Worm (Caenorhabditis elegans) whole organism, L4/young adult: Measurements from ENCODE around the gene F53A2.11.

Source experiments
- W03F9.2 ChIP-seq: fragments of 150-350 bp; optimal IDR thresholded peaks from 2 replicates; lab custom pipeline; 2014; ENCODE audit warnings: missing biosample characterization, missing genetic modification characterization
- him-1 ChIP-seq: sonication (generic microtip); optimal IDR thresholded peaks from 2 replicates; lab custom pipeline; 2016; ENCODE audit warnings: missing genotype, missing genetic modification reagents, missing genetic modification characterization, missing compliant biosample characterization

- TF ChIP-seq W03F9.2 (tag; lab: Kevin White, UChicago) (no peak), him-1 (no peak)
These were observed 49.7 kb downstream of the F53A2.11 start for ce11 chrIII:13272788-13273187.
